Worm (Caenorhabditis elegans) whole organism, midembryonic: ENCODE data around the gene T16H12.2.

Source experiments
- flt-1 ChIP-seq: fragments of 200-800 bp; sonication (Bioruptor generic); IDR thresholded peaks from 2 replicates; pipeline ENCODE4 v1.3.6; 2022; ENCODE audit warnings: missing genetic modification characterization, missing compliant biosample characterization
- ref-1 ChIP-seq: fragments of 200-800 bp; sonication (Bioruptor generic); conservative IDR thresholded peaks from 2 replicates; pipeline ENCODE4 v1.3.6; 2022; ENCODE audit warnings: missing genetic modification reagents, missing genetic modification characterization, missing compliant biosample characterization
- ztf-23 ChIP-seq: fragments of 200-800 bp; sonication (Bioruptor generic); IDR thresholded peaks from 2 replicates; pipeline ENCODE4 v1.3.6; 2022; ENCODE audit warnings: missing genetic modification reagents, missing genetic modification characterization, missing compliant biosample characterization

- TF ChIP-seq ref-1 (GFP tag; lab: Robert Waterston, UW) (no peak), ztf-23 (GFP tag; lab: Robert Waterston, UW) (no peak), flt-1 (GFP tag; lab: Robert Waterston, UW) (no peak)
Measured at ce11 chrIII:10049682-10050081, 36.4 kb upstream of the T16H12.2 start, which contains the start of gene T16G12.1.
